Worm (Caenorhabditis elegans): Measurements from ENCODE around the gene dao-4.

DNA sequence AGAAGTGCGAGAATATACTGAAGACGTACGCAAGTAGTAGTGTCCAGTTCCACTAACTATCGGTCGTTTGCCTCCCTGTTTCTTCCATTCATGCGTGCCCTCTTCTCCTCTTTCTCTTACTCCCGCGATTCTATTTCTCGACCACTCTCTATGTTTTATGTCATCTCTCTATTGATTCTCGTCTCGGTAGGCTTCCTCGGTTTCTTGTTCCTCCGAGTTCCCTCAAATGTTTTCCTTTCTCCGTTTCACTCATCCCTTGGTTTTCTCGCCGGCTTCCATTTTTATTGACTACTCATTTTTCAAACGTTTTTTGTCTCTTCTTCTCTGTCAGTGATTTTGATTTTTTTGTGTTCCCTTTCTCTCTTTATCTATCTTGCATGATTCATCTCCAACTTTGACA lies 48.7 kb upstream of the dao-4 start:
- TF ChIP-seq klf-2 (GFP tag; conservative IDR thresholded peaks at IDR 0.05) = no peak
- no peak for TF ChIP-seq med-1 (GFP tag; optimal IDR thresholded peaks at IDR 0.05; ENCODE audit: insufficient read depth)
- TF ChIP-seq cog-1 (tag; optimal IDR thresholded peaks at IDR 0.05) = no peak
- no peak for TF ChIP-seq ztf-23 (GFP tag; IDR thresholded peaks at IDR 0.05)
- TF ChIP-seq tab-1 (GFP tag; IDR thresholded peaks at IDR 0.05) = no peak
- TF ChIP-seq flt-1 (GFP tag; IDR thresholded peaks at IDR 0.05) = no peak; the same call in 1 of the 2 replicates
- no peak for TF ChIP-seq T22C8.4 (GFP tag; IDR thresholded peaks at IDR 0.05)
- no peak for TF ChIP-seq ztf-29 (GFP tag; IDR thresholded peaks at IDR 0.05)
- TF ChIP-seq ref-1 (GFP tag; conservative IDR thresholded peaks at IDR 0.05) = no peak

Data from whole organism, midembryonic.